Worm (Caenorhabditis elegans): ENCODE results near the gene T14G10.8.

T14G10.8 gene

ce11 chrIV:10141930-10142505 is 4.8 kb downstream of the T14G10.8 start, which contains the start of the genes gst-2, gst-4 and dhs-12:
Gene gst-2 (minus strand): TSS chrIV:10142061.
Gene gst-4 (plus strand): TSS chrIV:10142225.
Gene dhs-12 (plus strand): TSS chrIV:10142455.
- TF ChIP-seq hmbx-1 (tag; optimal IDR thresholded peaks at IDR 0.05) (no peak), sea-1 (GFP tag; conservative IDR thresholded peaks at IDR 0.05) (no peak), aly-1 (tag; optimal IDR thresholded peaks at IDR 0.05) (no peak), tra-4 (tag; optimal IDR thresholded peaks at IDR 0.05) (no peak)

ce11 chrIV:10140143-10140542 is 6.6 kb downstream of the T14G10.8 start, which contains the start of gene gst-3:
Gene gst-3 (minus strand): TSS chrIV:10140243.
- TF ChIP-seq tbx-37 (GFP tag; conservative IDR thresholded peaks at IDR 0.05) (no peak), hmbx-1 (tag; optimal IDR thresholded peaks at IDR 0.05) (no peak), ceh-36 (tag; optimal IDR thresholded peaks at IDR 0.05) (no peak), sea-1 (GFP tag; conservative IDR thresholded peaks at IDR 0.05) (no peak), F13C5.2 (tag; optimal IDR thresholded peaks at IDR 0.05) (no peak), ets-7 (tag; optimal IDR thresholded peaks at IDR 0.05) (no peak), pes-1 (GFP tag; IDR thresholded peaks at IDR 0.05) (no peak), tra-4 (tag; optimal IDR thresholded peaks at IDR 0.05) (no peak), tbx-11 (GFP tag; IDR thresholded peaks at IDR 0.05) (no peak), ama-1 (optimal IDR thresholded peaks at IDR 0.05) (no peak), ceh-13 (GFP tag; optimal IDR thresholded peaks at IDR 0.05) (no peak), scrt-1 (GFP tag; IDR thresholded peaks at IDR 0.05) (no peak), aly-1 (tag; optimal IDR thresholded peaks at IDR 0.05) (no peak)

- TF ChIP-seq flt-1 (GFP tag; IDR thresholded peaks at IDR 0.05) (no peak), ceh-13 (GFP tag; optimal IDR thresholded peaks at IDR 0.05) (no peak), tbx-11 (GFP tag; IDR thresholded peaks at IDR 0.05) (no peak), scrt-1 (GFP tag; IDR thresholded peaks at IDR 0.05) (no peak), ets-7 (tag; optimal IDR thresholded peaks at IDR 0.05) (no peak), pes-1 (GFP tag; IDR thresholded peaks at IDR 0.05) (no peak), sea-1 (GFP tag; conservative IDR thresholded peaks at IDR 0.05) (no peak), ama-1 (optimal IDR thresholded peaks at IDR 0.05) (no peak), tra-4 (tag; optimal IDR thresholded peaks at IDR 0.05) (no peak), hnd-1 (tag; optimal IDR thresholded peaks at IDR 0.05) (no peak), B0310.2 (tag; optimal IDR thresholded peaks at IDR 0.05) (no peak), tbx-37 (GFP tag; conservative IDR thresholded peaks at IDR 0.05) (no peak), hmg-4 (GFP tag; optimal IDR thresholded peaks at IDR 0.05) (no peak), hmbx-1 (tag; optimal IDR thresholded peaks at IDR 0.05) (no peak), F13C5.2 (tag; optimal IDR thresholded peaks at IDR 0.05) (no peak), aly-1 (tag; optimal IDR thresholded peaks at IDR 0.05) (no peak), ceh-36 (tag; optimal IDR thresholded peaks at IDR 0.05) (no peak)
Observed at ce11 chrIV:10137804-10138203, 9.0 kb downstream of the T14G10.8 start, which contains the start of gene K08F4.12. Gene K08F4.12 (plus strand): TSS chrIV:10138104.

- TF ChIP-seq B0310.2 (tag; optimal IDR thresholded peaks at IDR 0.05) = no peak
- TF ChIP-seq ceh-36 (tag; optimal IDR thresholded peaks at IDR 0.05) = no peak
- no peak for TF ChIP-seq tra-4 (tag; optimal IDR thresholded peaks at IDR 0.05)
- TF ChIP-seq pes-1 (GFP tag; IDR thresholded peaks at IDR 0.05) = no peak
- no peak for TF ChIP-seq ets-7 (tag; optimal IDR thresholded peaks at IDR 0.05)
- no peak for TF ChIP-seq ceh-13 (GFP tag; optimal IDR thresholded peaks at IDR 0.05)
- no peak for TF ChIP-seq F13C5.2 (tag; optimal IDR thresholded peaks at IDR 0.05)
- TF ChIP-seq hmbx-1 (tag; optimal IDR thresholded peaks at IDR 0.05) = no peak
- no peak for TF ChIP-seq scrt-1 (GFP tag; IDR thresholded peaks at IDR 0.05)
- no peak for TF ChIP-seq hmg-4 (GFP tag; optimal IDR thresholded peaks at IDR 0.05)
- no peak for TF ChIP-seq tbx-11 (GFP tag; IDR thresholded peaks at IDR 0.05)
- no peak for TF ChIP-seq ama-1 (optimal IDR thresholded peaks at IDR 0.05)
- TF ChIP-seq flt-1 (GFP tag; IDR thresholded peaks at IDR 0.05) = no peak
- TF ChIP-seq tbx-37 (GFP tag; conservative IDR thresholded peaks at IDR 0.05) = no peak
- no peak for TF ChIP-seq hnd-1 (tag; optimal IDR thresholded peaks at IDR 0.05)
- no peak for TF ChIP-seq aly-1 (tag; optimal IDR thresholded peaks at IDR 0.05)
- no peak for TF ChIP-seq sea-1 (GFP tag; conservative IDR thresholded peaks at IDR 0.05)
Observed at ce11 chrIV:10135817-10136216, 11.0 kb downstream of the T14G10.8 start, which contains the start of gene K08F4.5. Gene K08F4.5 (minus strand): TSS chrIV:10135917.

- no peak for TF ChIP-seq hnd-1 (tag; optimal IDR thresholded peaks at IDR 0.05)
- no peak for TF ChIP-seq F13C5.2 (tag; optimal IDR thresholded peaks at IDR 0.05)
- TF ChIP-seq tra-4 (tag; optimal IDR thresholded peaks at IDR 0.05) = no peak
- no peak for TF ChIP-seq ets-7 (tag; optimal IDR thresholded peaks at IDR 0.05)
- no peak for TF ChIP-seq ama-1 (optimal IDR thresholded peaks at IDR 0.05)
- no peak for TF ChIP-seq hmg-4 (GFP tag; optimal IDR thresholded peaks at IDR 0.05)
- no peak for TF ChIP-seq tbx-11 (GFP tag; IDR thresholded peaks at IDR 0.05)
Observed at ce11 chrIV:10129957-10130356, 16.8 kb downstream of the T14G10.8 start, which contains the start of gene glt-3. Gene glt-3 (plus strand): TSS chrIV:10130257.

ce11 chrIV:10128906-10129386 is 17.8 kb downstream of the T14G10.8 start, which contains the start of the genes gtbp-1 and K08F4.3:
Gene gtbp-1 (minus strand): TSS chrIV:10128956.
Gene K08F4.3 (plus strand): TSS chrIV:10129257.
- TF ChIP-seq ceh-13 (GFP tag; optimal IDR thresholded peaks at IDR 0.05) = no peak
- TF ChIP-seq tra-4 (tag; optimal IDR thresholded peaks at IDR 0.05) = no peak
- no peak for TF ChIP-seq hmg-4 (GFP tag; optimal IDR thresholded peaks at IDR 0.05)
- TF ChIP-seq tbx-11 (GFP tag; IDR thresholded peaks at IDR 0.05) = no peak
- TF ChIP-seq hnd-1 (tag; optimal IDR thresholded peaks at IDR 0.05) = no peak
- no peak for TF ChIP-seq ama-1 (optimal IDR thresholded peaks at IDR 0.05)
- no peak for TF ChIP-seq ets-7 (tag; optimal IDR thresholded peaks at IDR 0.05)
- TF ChIP-seq ceh-36 (tag; optimal IDR thresholded peaks at IDR 0.05) = no peak
- no peak for TF ChIP-seq pes-1 (GFP tag; IDR thresholded peaks at IDR 0.05)
- TF ChIP-seq tbx-37 (GFP tag; conservative IDR thresholded peaks at IDR 0.05) = no peak
- TF ChIP-seq F13C5.2 (tag; optimal IDR thresholded peaks at IDR 0.05) = no peak
- no peak for TF ChIP-seq B0310.2 (tag; optimal IDR thresholded peaks at IDR 0.05)
- no peak for TF ChIP-seq flt-1 (GFP tag; IDR thresholded peaks at IDR 0.05)
- TF ChIP-seq aly-1 (tag; optimal IDR thresholded peaks at IDR 0.05) = no peak
- TF ChIP-seq sea-1 (GFP tag; conservative IDR thresholded peaks at IDR 0.05) = no peak
- TF ChIP-seq hmbx-1 (tag; optimal IDR thresholded peaks at IDR 0.05) = no peak
- no peak for TF ChIP-seq scrt-1 (GFP tag; IDR thresholded peaks at IDR 0.05)

ce11 chrIV:10128446-10128845 is 18.3 kb downstream of the T14G10.8 start:
- TF ChIP-seq ets-7 (tag; optimal IDR thresholded peaks at IDR 0.05) (no peak), F13C5.2 (tag; optimal IDR thresholded peaks at IDR 0.05) (no peak), tra-4 (tag; optimal IDR thresholded peaks at IDR 0.05) (no peak), aly-1 (tag; optimal IDR thresholded peaks at IDR 0.05) (no peak), pes-1 (GFP tag; IDR thresholded peaks at IDR 0.05) (no peak), B0310.2 (tag; optimal IDR thresholded peaks at IDR 0.05) (no peak), ceh-36 (tag; optimal IDR thresholded peaks at IDR 0.05) (no peak), scrt-1 (GFP tag; IDR thresholded peaks at IDR 0.05) (no peak)
